Worm (Caenorhabditis elegans) whole organism, young adult: ENCODE measurements around the gene F22E12.3.

Source experiments
- D2030.7 ChIP-seq: fragments of 200-800 bp; sonication (Bioruptor generic); IDR thresholded peaks from 2 replicates; pipeline ENCODE4 v1.3.6; 2022; ENCODE audit warnings: missing genetic modification reagents, missing genetic modification characterization, missing compliant biosample characterization
- ama-1 ChIP-seq, 3 experiments: fragments of 150-350 bp in 1 of 3; sonication (generic microtip) in 2 of 3; optimal IDR thresholded peaks; 2 replicates each; lab custom pipeline; 2014 to 2018; ENCODE audit warnings: missing biosample characterization in 2 of 3, missing genetic modification characterization in 2 of 3, missing genetic modification reagents in 2 of 3
- attf-5 ChIP-seq: fragments of 200-800 bp; sonication (Bioruptor generic); optimal IDR thresholded peaks from 2 replicates; lab custom pipeline; 2018; ENCODE audit warnings: mild to moderate bottlenecking, missing genetic modification characterization, missing compliant biosample characterization
- ccch-3 ChIP-seq: fragments of 200-800 bp; sonication (Bioruptor generic); optimal IDR thresholded peaks from 2 replicates; lab custom pipeline; 2018; ENCODE audit warnings: mild to moderate bottlenecking, missing genetic modification characterization, missing compliant biosample characterization
- cebp-2 ChIP-seq: fragments of 200-800 bp; sonication (Bioruptor generic); IDR thresholded peaks from 2 replicates; pipeline ENCODE4 v1.3.6; 2022; ENCODE audit warnings: missing genetic modification characterization, missing compliant biosample characterization
- ekl-4 ChIP-seq: fragments of 200-800 bp; sonication (Bioruptor generic); IDR thresholded peaks from 2 replicates; pipeline ENCODE4 v1.3.6; 2022; ENCODE audit warnings: missing genetic modification reagents, missing genetic modification characterization, missing compliant biosample characterization
- hsf-1 ChIP-seq: fragments of 200-800 bp; sonication (Bioruptor generic); IDR thresholded peaks from 2 replicates; pipeline ENCODE4 v1.3.6; 2022; ENCODE audit warnings: missing genetic modification reagents, missing genetic modification characterization, missing compliant biosample characterization
- lin-35 ChIP-seq, 3 experiments: fragments of 150-350 bp in 2 of 3; sonication (generic microtip) in 1 of 3; optimal IDR thresholded peaks; 2 replicates each; lab custom pipeline; 2014 to 2018; ENCODE audit warnings: missing biosample characterization in 3 of 3, missing genetic modification characterization in 3 of 3, missing genetic modification reagents in 3 of 3
- lsl-1 ChIP-seq: fragments of 200-800 bp; sonication (Bioruptor generic); optimal IDR thresholded peaks from 2 replicates; lab custom pipeline; 2018; ENCODE audit warnings: mild to moderate bottlenecking, missing genetic modification characterization, moderate library complexity, missing compliant biosample characterization
- nfya-2 ChIP-seq: fragments of 200-800 bp; sonication (Bioruptor generic); IDR thresholded peaks from 2 replicates; pipeline ENCODE4 v1.3.6; 2022; ENCODE audit warnings: missing genetic modification reagents, missing genetic modification characterization, missing compliant biosample characterization
- nfyb-1 ChIP-seq: fragments of 200-800 bp; sonication (Bioruptor generic); IDR thresholded peaks from 2 replicates; pipeline ENCODE4 v1.3.6; 2022; ENCODE audit warnings: missing genetic modification reagents, missing genetic modification characterization, missing compliant biosample characterization
- rpc-1 ChIP-seq, 2 experiments: fragments of 150-350 bp in 1 of 2; sonication (generic microtip) in 1 of 2; optimal IDR thresholded peaks; 2 replicates each; lab custom pipeline; 2014 to 2018; ENCODE audit warnings: missing biosample characterization in 1 of 2, missing genetic modification characterization in 1 of 2, missing genetic modification reagents in 1 of 2, missing genotype in 1 of 2
- unc-62 ChIP-seq: fragments of 150-350 bp; optimal IDR thresholded peaks from 2 replicates; lab custom pipeline; 2014; ENCODE audit warnings: missing biosample characterization, missing genetic modification reagents, missing genetic modification characterization

DNA sequence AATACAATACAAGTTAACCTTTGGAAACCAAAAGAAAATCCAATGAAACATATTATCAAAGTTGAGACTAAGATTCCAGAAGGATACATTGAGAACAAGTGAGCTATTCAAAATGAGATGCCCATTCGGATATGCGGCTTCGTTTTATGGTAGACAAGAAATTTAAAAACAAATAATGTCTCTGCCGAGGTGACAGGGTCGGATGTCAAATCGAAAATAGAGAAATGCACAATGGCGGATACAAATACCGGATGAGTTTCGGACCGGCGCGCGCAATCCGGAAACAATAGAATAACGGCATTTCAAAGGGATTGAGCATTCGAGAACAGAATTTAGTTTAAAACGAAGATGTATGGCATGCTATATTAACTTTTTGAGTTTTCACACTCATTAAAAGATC, at the start of gene F22E12.3:
- TF ChIP-seq D2030.7 (no peak), unc-62 (GFP tag; lab: Kevin White, UChicago) (no peak), attf-5 (GFP tag; lab: Kevin White, UChicago) (no peak), ekl-4 (GFP tag; lab: Robert Waterston, UW) (no peak), lsl-1 (GFP tag; lab: Kevin White, UChicago) (no peak), hsf-1 (GFP tag; lab: Robert Waterston, UW) (no peak), ccch-3 (GFP tag; lab: Kevin White, UChicago) (no peak), nfya-2 (GFP tag; lab: Robert Waterston, UW) (no peak), lin-35 (GFP tag; optimal IDR thresholded peaks at IDR 0.05; lab: Kevin White, UChicago) (no peak), rpc-1 (optimal IDR thresholded peaks at IDR 0.05; lab: Kevin White, UChicago) (no peak), rpc-1 (tag; optimal IDR thresholded peaks at IDR 0.05; lab: Kevin White, UChicago) (no peak), ama-1 (optimal IDR thresholded peaks at IDR 0.05; lab: Kevin White, UChicago) (no peak), ama-1 (GFP tag; optimal IDR thresholded peaks at IDR 0.05; lab: Kevin White, UChicago) (no peak), cebp-2 (GFP tag; lab: Robert Waterston, UW) (no peak), nfyb-1 (GFP tag; lab: Robert Waterston, UW) (no peak)
